Worm (Caenorhabditis elegans) whole organism, young adult: ENCODE results near the gene F41B4.1.

Source experiments
- F57A8.1 ChIP-seq: fragments of 200-800 bp; sonication (Bioruptor generic); optimal IDR thresholded peaks from 2 replicates; lab custom pipeline; 2018; ENCODE audit warnings: mild to moderate bottlenecking, missing genetic modification characterization, moderate library complexity, missing compliant biosample characterization
- Y95B8A.8 ChIP-seq: fragments of 200-800 bp; sonication (Bioruptor generic); IDR thresholded peaks from 2 replicates; pipeline ENCODE4 v1.3.6; 2022; ENCODE audit warnings: missing genetic modification reagents, missing genetic modification characterization, missing compliant biosample characterization
- nhr-120 ChIP-seq: fragments of 200-800 bp; sonication (Bioruptor generic); IDR thresholded peaks from 2 replicates; pipeline ENCODE4 v1.3.6; 2022; ENCODE audit warnings: missing genetic modification characterization, missing compliant biosample characterization
- sea-2 ChIP-seq: fragments of 200-800 bp; sonication (Bioruptor generic); IDR thresholded peaks from 2 replicates; pipeline ENCODE4 v1.3.6; 2022; ENCODE audit warnings: missing genetic modification characterization, missing compliant biosample characterization
- snpc-4 ChIP-seq, 5 experiments: fragments of 150-350 bp in 1 of 5; sonication (generic microtip) in 4 of 5; optimal IDR thresholded peaks; 2 replicates each; lab custom pipeline; 2014 to 2018; ENCODE audit warnings: missing genetic modification characterization in 5 of 5, missing biosample characterization in 3 of 5, antibody characterized with exemption in 2 of 5, mild to moderate bottlenecking in 2 of 5, missing compliant biosample characterization in 2 of 5, missing genotype in 2 of 5, moderate library complexity in 2 of 5, missing genetic modification reagents in 1 of 5
- tbp1 ChIP-seq: fragments of 200-800 bp; sonication (Bioruptor generic); optimal IDR thresholded peaks from 2 replicates; lab custom pipeline; 2018; ENCODE audit warnings: mild to moderate bottlenecking, missing genetic modification characterization, missing compliant biosample characterization
- unc-62 ChIP-seq: fragments of 150-350 bp; optimal IDR thresholded peaks from 2 replicates; lab custom pipeline; 2014; ENCODE audit warnings: missing biosample characterization, missing genetic modification reagents, missing genetic modification characterization
- ztf-6 ChIP-seq: fragments of 200-800 bp; sonication (Bioruptor generic); IDR thresholded peaks from 2 replicates; pipeline ENCODE4 v1.3.6; 2022; ENCODE audit warnings: missing genetic modification reagents, missing genetic modification characterization, missing compliant biosample characterization

DNA sequence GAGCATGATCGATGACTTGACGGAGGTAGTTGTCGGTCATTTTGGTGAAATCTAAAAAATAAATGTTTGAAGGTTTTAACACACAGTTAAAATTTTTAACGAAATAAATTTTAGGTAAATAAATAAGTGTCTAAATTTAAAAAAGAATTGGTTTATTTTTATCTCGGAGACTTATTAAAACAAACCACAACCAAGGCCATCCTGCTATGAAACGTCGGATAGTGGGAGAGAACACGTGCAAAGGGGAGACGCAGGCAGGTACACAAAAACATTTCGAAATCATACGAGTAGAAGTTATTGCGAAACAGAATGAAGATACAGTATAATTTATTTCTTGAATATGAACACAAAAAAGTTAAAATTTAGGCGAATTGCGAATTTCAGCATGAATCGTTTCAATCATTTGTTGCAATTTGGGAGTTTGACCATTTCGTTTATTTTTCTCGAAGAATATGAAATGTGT, 10.4 kb upstream of the F41B4.1 start, which contains the start of gene F41B4.3:
- TF ChIP-seq unc-62 (GFP tag; lab: Kevin White, UChicago) (no peak), ztf-6 (GFP tag; lab: Robert Waterston, UW) (no peak), F57A8.1 (no peak), nhr-120 (GFP tag; lab: Robert Waterston, UW) (no peak), Y95B8A.8 (GFP tag; lab: Robert Waterston, UW) (no peak), snpc-4 (GFP tag; optimal IDR thresholded peaks at IDR 0.05; lab: Kevin White, UChicago) (no peak), snpc-4 (tag; optimal IDR thresholded peaks at IDR 0.05; lab: Kevin White, UChicago) (no peak), sea-2 (GFP tag; lab: Robert Waterston, UW) (no peak), tbp1 (GFP tag; lab: Kevin White, UChicago) (no peak)
